Worm (Caenorhabditis elegans) whole organism, late embryonic: Measurements from ENCODE around the gene C04F5.8.

Experiments used
- ama-1 ChIP-seq: fragments of 150-350 bp; optimal IDR thresholded peaks from 2 replicates; lab custom pipeline; 2014
- ceh-22 ChIP-seq: sonication (generic microtip); optimal IDR thresholded peaks from 2 replicates; lab custom pipeline; 2017; ENCODE audit warnings: missing biosample characterization, missing genetic modification characterization
- ceh-24 ChIP-seq: sonication (generic microtip); optimal IDR thresholded peaks from 2 replicates; lab custom pipeline; 2016; ENCODE audit warnings: mild to moderate bottlenecking, missing genetic modification characterization, missing compliant biosample characterization
- dmd-4 ChIP-seq: sonication (generic microtip); optimal IDR thresholded peaks from 2 replicates; lab custom pipeline; 2016; ENCODE audit warnings: borderline replicate concordance, missing genetic modification characterization, missing compliant biosample characterization
- dve-1 ChIP-seq: sonication (generic microtip); optimal IDR thresholded peaks from 2 replicates; lab custom pipeline; 2017; ENCODE audit warnings: antibody characterized with exemption, mild to moderate bottlenecking, missing genetic modification characterization, missing compliant biosample characterization
- hlh-15 ChIP-seq: sonication (generic microtip); optimal IDR thresholded peaks from 2 replicates; lab custom pipeline; 2016; ENCODE audit warnings: missing genetic modification characterization, missing compliant biosample characterization
- nhr-11 ChIP-seq: fragments of 150-350 bp; optimal IDR thresholded peaks from 2 replicates; lab custom pipeline; 2014; ENCODE audit warnings: missing biosample characterization, missing genetic modification characterization
- sox-2 ChIP-seq: fragments of 200-800 bp; sonication (Bioruptor generic); IDR thresholded peaks from 2 replicates; pipeline ENCODE4 v1.3.6; 2022; ENCODE audit warnings: missing genetic modification reagents, missing genetic modification characterization, missing compliant biosample characterization
- tbx-2 ChIP-seq: sonication (generic microtip); optimal IDR thresholded peaks from 2 replicates; lab custom pipeline; 2016; ENCODE audit warnings: missing genetic modification characterization, missing compliant biosample characterization
- ttx-3 ChIP-seq: sonication (generic microtip); optimal IDR thresholded peaks from 2 replicates; lab custom pipeline; 2016; ENCODE audit warnings: missing genetic modification reagents, missing genetic modification characterization, missing compliant biosample characterization
- unc-55 ChIP-seq: sonication (generic microtip); optimal IDR thresholded peaks from 2 replicates; lab custom pipeline; 2017; ENCODE audit warnings: missing biosample characterization, missing genetic modification reagents, missing genetic modification characterization
- zip-5 ChIP-seq: sonication (generic microtip); optimal IDR thresholded peaks from 2 replicates; lab custom pipeline; 2016; ENCODE audit warnings: missing genetic modification characterization, missing compliant biosample characterization

ce11 chrV:5143785-5144184, 30.2 kb upstream of the C04F5.8 start, which contains the start of gene srh-129:
- TF ChIP-seq nhr-11 (tag; lab: Kevin White, UChicago), result no peak
- no peak for TF ChIP-seq ama-1
- no peak for TF ChIP-seq hlh-15
- TF ChIP-seq tbx-2 (tag; lab: Kevin White, UChicago), result no peak
- no peak for TF ChIP-seq ceh-24
- TF ChIP-seq ttx-3 (tag; lab: Kevin White, UChicago), result no peak
- no peak for TF ChIP-seq sox-2
- no peak for TF ChIP-seq unc-55 (GFP tag; lab: Kevin White, UChicago)
- TF ChIP-seq ceh-22 (tag; lab: Kevin White, UChicago), result no peak
- no peak for TF ChIP-seq dmd-4 (tag; lab: Kevin White, UChicago)
- TF ChIP-seq zip-5, result no peak
- no peak for TF ChIP-seq dve-1 (tag; lab: Kevin White, UChicago)
